Worm (Caenorhabditis elegans) whole organism, early embryonic: ENCODE measurements around the gene alh-7.

Source experiments
- B0310.2 ChIP-seq: sonication (generic microtip); optimal IDR thresholded peaks from 2 replicates; lab custom pipeline; 2016; ENCODE audit warnings: mild to moderate bottlenecking, missing genetic modification characterization, missing compliant biosample characterization
- F13C5.2 ChIP-seq: sonication (generic microtip); optimal IDR thresholded peaks from 2 replicates; lab custom pipeline; 2017; ENCODE audit warnings: mild to moderate bottlenecking, missing genetic modification characterization, inconsistent platforms, missing compliant biosample characterization
- aly-1 ChIP-seq: sonication (generic microtip); optimal IDR thresholded peaks from 2 replicates; lab custom pipeline; 2016; ENCODE audit warnings: missing genetic modification characterization, missing compliant biosample characterization
- ama-1 ChIP-seq: fragments of 150-350 bp; optimal IDR thresholded peaks from 2 replicates; lab custom pipeline; 2014
- ceh-13 ChIP-seq: fragments of 200-800 bp; sonication (Bioruptor generic); optimal IDR thresholded peaks from 2 replicates; lab custom pipeline; 2018; ENCODE audit warnings: mild to moderate bottlenecking, missing genetic modification characterization, missing compliant biosample characterization
- ceh-36 ChIP-seq: sonication (generic microtip); optimal IDR thresholded peaks from 2 replicates; lab custom pipeline; 2016; ENCODE audit warnings: missing genetic modification characterization, inconsistent platforms, missing compliant biosample characterization
- ets-7 ChIP-seq: sonication (generic microtip); optimal IDR thresholded peaks from 2 replicates; lab custom pipeline; 2016; ENCODE audit warnings: missing genotype, missing genetic modification characterization, missing compliant biosample characterization
- flt-1 ChIP-seq: fragments of 200-800 bp; sonication (Bioruptor generic); IDR thresholded peaks from 2 replicates; pipeline ENCODE4 v1.3.6; 2022; ENCODE audit warnings: missing genetic modification characterization, missing compliant biosample characterization
- hmbx-1 ChIP-seq: sonication (generic microtip); optimal IDR thresholded peaks from 2 replicates; lab custom pipeline; 2016; ENCODE audit warnings: mild to moderate bottlenecking, missing genetic modification characterization, missing compliant biosample characterization
- hmg-4 ChIP-seq: fragments of 200-800 bp; sonication (Bioruptor generic); optimal IDR thresholded peaks from 2 replicates; lab custom pipeline; 2018; ENCODE audit warnings: mild to moderate bottlenecking, missing genetic modification characterization, missing compliant biosample characterization
- hnd-1 ChIP-seq: sonication (generic microtip); optimal IDR thresholded peaks from 2 replicates; lab custom pipeline; 2016; ENCODE audit warnings: missing genetic modification characterization, missing compliant biosample characterization
- pes-1 ChIP-seq: fragments of 200-800 bp; sonication (Bioruptor generic); IDR thresholded peaks from 2 replicates; pipeline ENCODE4 v1.3.6; 2022; ENCODE audit warnings: missing genetic modification reagents, missing genetic modification characterization, missing compliant biosample characterization
- scrt-1 ChIP-seq: fragments of 200-800 bp; sonication (Bioruptor generic); IDR thresholded peaks from 2 replicates; pipeline ENCODE4 v1.3.6; 2022; ENCODE audit warnings: missing genetic modification characterization, missing compliant biosample characterization
- sea-1 ChIP-seq: fragments of 200-800 bp; sonication (Bioruptor generic); conservative IDR thresholded peaks from 2 replicates; pipeline ENCODE4 v1.3.6; 2022; ENCODE audit warnings: missing genetic modification characterization, missing compliant biosample characterization
- tbx-11 ChIP-seq: fragments of 200-800 bp; sonication (Bioruptor generic); IDR thresholded peaks from 2 replicates; pipeline ENCODE4 v1.3.6; 2022; ENCODE audit warnings: missing genetic modification characterization, missing compliant biosample characterization
- tbx-37 ChIP-seq: fragments of 200-800 bp; sonication (Bioruptor generic); conservative IDR thresholded peaks from 2 replicates; pipeline ENCODE4 v1.3.6; 2022; ENCODE audit warnings: missing genetic modification reagents, missing genetic modification characterization, missing compliant biosample characterization
- tra-4 ChIP-seq: sonication (generic microtip); optimal IDR thresholded peaks from 2 replicates; lab custom pipeline; 2017; ENCODE audit warnings: missing genetic modification characterization, missing compliant biosample characterization

The alh-7 gene

ce11 chrII:13461604-13462375 is 29.8 kb downstream of the alh-7 start:
- TF ChIP-seq hmg-4 (GFP tag; lab: Kevin White, UChicago) (peak; percentile 66), ceh-13 (GFP tag; lab: Kevin White, UChicago) (no peak), aly-1 (tag; lab: Kevin White, UChicago) (no peak), ets-7 (tag; lab: Kevin White, UChicago) (peak; percentile 10), pes-1 (GFP tag; lab: Robert Waterston, UW) (no peak), tra-4 (no peak), tbx-11 (no peak)

- TF ChIP-seq ets-7 (tag; lab: Kevin White, UChicago), result no peak
- no peak for TF ChIP-seq scrt-1
- no peak for TF ChIP-seq hmbx-1 (tag; lab: Kevin White, UChicago)
- no peak for TF ChIP-seq B0310.2
- TF ChIP-seq ama-1 (lab: Kevin White, UChicago), result peak; percentile 83
- TF ChIP-seq tbx-11, result no peak
- TF ChIP-seq aly-1 (tag; lab: Kevin White, UChicago), result no peak
These were observed 30.8 kb downstream of the alh-7 start, which contains the start of gene pqn-27 for ce11 chrII:13460592-13461395. Gene pqn-27, minus strand, starts transcription at chrII:13460642.

ce11 chrII:13456622-13457021 is 35.0 kb downstream of the alh-7 start:
- TF ChIP-seq F13C5.2 (tag; lab: Kevin White, UChicago), result no peak
- TF ChIP-seq B0310.2, result peak; percentile 45
- TF ChIP-seq hmg-4 (GFP tag; lab: Kevin White, UChicago), result peak; percentile 52

- TF ChIP-seq tra-4, result no peak
- no peak for TF ChIP-seq ceh-36 (tag; lab: Kevin White, UChicago)
- no peak for TF ChIP-seq ama-1 (lab: Kevin White, UChicago)
These were observed 36.7 kb downstream of the alh-7 start for ce11 chrII:13454839-13455238.

- no peak for TF ChIP-seq pes-1 (GFP tag; lab: Robert Waterston, UW)
- TF ChIP-seq hmbx-1 (tag; lab: Kevin White, UChicago), result no peak
- TF ChIP-seq scrt-1, result no peak
- no peak for TF ChIP-seq tra-4
- no peak for TF ChIP-seq ceh-13 (GFP tag; lab: Kevin White, UChicago)
- TF ChIP-seq B0310.2, result no peak
- no peak for TF ChIP-seq tbx-11
- TF ChIP-seq hnd-1 (tag; lab: Kevin White, UChicago), result no peak
These were observed 40.3 kb downstream of the alh-7 start for ce11 chrII:13451321-13451720.

ce11 chrII:13447668-13448067 is 43.9 kb downstream of the alh-7 start:
- no peak for TF ChIP-seq B0310.2
- TF ChIP-seq F13C5.2 (tag; lab: Kevin White, UChicago), result peak; percentile 21
- no peak; the same call in 1 of the 2 replicates for TF ChIP-seq tbx-37 (GFP tag; lab: Robert Waterston, UW)

ce11 chrII:13447166-13447643 is 44.4 kb downstream of the alh-7 start, which contains the start of gene tbc-14:
Gene tbc-14, minus strand, starts transcription at chrII:13447593.
- TF ChIP-seq hnd-1 (tag; lab: Kevin White, UChicago) (no peak), aly-1 (tag; lab: Kevin White, UChicago) (no peak), hmg-4 (GFP tag; lab: Kevin White, UChicago) (no peak), ceh-36 (tag; lab: Kevin White, UChicago) (no peak), sea-1 (GFP tag; lab: Robert Waterston, UW) (no peak), hmbx-1 (tag; lab: Kevin White, UChicago) (no peak), scrt-1 (no peak)

ce11 chrII:13446597-13446996 is 45.0 kb downstream of the alh-7 start:
- TF ChIP-seq aly-1 (tag; lab: Kevin White, UChicago) (no peak), flt-1 (GFP tag; lab: Robert Waterston, UW) (no peak), tra-4 (no peak), pes-1 (GFP tag; lab: Robert Waterston, UW) (no peak), ets-7 (tag; lab: Kevin White, UChicago) (no peak), sea-1 (GFP tag; lab: Robert Waterston, UW) (no peak), ama-1 (lab: Kevin White, UChicago) (no peak), ceh-36 (tag; lab: Kevin White, UChicago) (no peak), ceh-13 (GFP tag; lab: Kevin White, UChicago) (no peak), scrt-1 (no peak), hmg-4 (GFP tag; lab: Kevin White, UChicago) (no peak), tbx-11 (no peak), hmbx-1 (tag; lab: Kevin White, UChicago) (no peak), B0310.2 (no peak), tbx-37 (GFP tag; lab: Robert Waterston, UW) (no peak), hnd-1 (tag; lab: Kevin White, UChicago) (no peak), F13C5.2 (tag; lab: Kevin White, UChicago) (no peak)
